Worm (Caenorhabditis elegans) whole organism, L3 larva: Measurements from ENCODE around the gene mdt-19.

Experiments used
- R02D3.7 ChIP-seq: fragments of 150-350 bp; optimal IDR thresholded peaks from 2 replicates; lab custom pipeline; 2014; ENCODE audit warnings: missing biosample characterization, missing genetic modification characterization
- aly-2 ChIP-seq: fragments of 150-350 bp; optimal IDR thresholded peaks from 2 replicates; lab custom pipeline; 2014; ENCODE audit warnings: missing biosample characterization, missing genetic modification characterization
- ceh-16 ChIP-seq: sonication (generic microtip); optimal IDR thresholded peaks from 2 replicates; lab custom pipeline; 2017; ENCODE audit warnings: missing biosample characterization, missing genetic modification characterization
- ceh-28 ChIP-seq: fragments of 150-350 bp; optimal IDR thresholded peaks from 2 replicates; lab custom pipeline; 2014; ENCODE audit warnings: missing biosample characterization, missing genetic modification reagents, missing genetic modification characterization
- ceh-82 ChIP-seq: fragments of 150-350 bp; optimal IDR thresholded peaks from 2 replicates; lab custom pipeline; 2014; ENCODE audit warnings: missing biosample characterization, missing genetic modification characterization
- daf-12 ChIP-seq: fragments of 150-350 bp; optimal IDR thresholded peaks from 2 replicates; lab custom pipeline; 2014; ENCODE audit warnings: missing biosample characterization, missing genetic modification reagents, missing genetic modification characterization
- egl-27 ChIP-seq: sonication (generic microtip); optimal IDR thresholded peaks from 4 replicates; lab custom pipeline; 2017; ENCODE audit warnings: missing biosample characterization, missing genetic modification reagents, missing genetic modification characterization
- egl-5 ChIP-seq: fragments of 150-350 bp; optimal IDR thresholded peaks from 2 replicates; lab custom pipeline; 2017; ENCODE audit warnings: missing biosample characterization, missing genetic modification reagents, missing genetic modification characterization, inconsistent platforms
- elt-1 ChIP-seq: fragments of 150-350 bp; optimal IDR thresholded peaks from 2 replicates; lab custom pipeline; 2014; ENCODE audit warnings: missing biosample characterization, missing genetic modification characterization
- elt-2 ChIP-seq: sonication (generic microtip); optimal IDR thresholded peaks from 2 replicates; lab custom pipeline; 2016; ENCODE audit warnings: missing genetic modification reagents, mild to moderate bottlenecking, missing genetic modification characterization, missing compliant biosample characterization
- elt-3 ChIP-seq, 3 experiments: fragments of 150-350 bp in 1 of 3; sonication (generic microtip) in 2 of 3; optimal IDR thresholded peaks; 2 replicates in 2 of 3; 4 replicates in 1 of 3; lab custom pipeline; 2014 to 2017; ENCODE audit warnings: missing biosample characterization in 3 of 3, missing genetic modification characterization in 3 of 3
- eor-1 ChIP-seq, 2 experiments: fragments of 150-350 bp; optimal IDR thresholded peaks; 2 replicates each; lab custom pipeline; 2014 to 2018; ENCODE audit warnings: missing biosample characterization in 2 of 2, missing genetic modification characterization in 2 of 2
- fkh-10 ChIP-seq: sonication (generic microtip); optimal IDR thresholded peaks from 2 replicates; lab custom pipeline; 2017; ENCODE audit warnings: missing biosample characterization, missing genetic modification reagents, missing genetic modification characterization
- fkh-2 ChIP-seq: fragments of 150-350 bp; optimal IDR thresholded peaks from 2 replicates; lab custom pipeline; 2014; ENCODE audit warnings: missing biosample characterization, missing genetic modification reagents, missing genetic modification characterization
- fos-1 ChIP-seq: fragments of 150-350 bp; optimal IDR thresholded peaks from 2 replicates; lab custom pipeline; 2014; ENCODE audit warnings: missing biosample characterization, missing genetic modification characterization
- hmg-11 ChIP-seq: sonication (generic microtip); optimal IDR thresholded peaks from 2 replicates; lab custom pipeline; 2016; ENCODE audit warnings: missing genetic modification characterization, missing compliant biosample characterization
- jun-1 ChIP-seq: fragments of 150-350 bp; optimal IDR thresholded peaks from 2 replicates; lab custom pipeline; 2014; ENCODE audit warnings: missing biosample characterization, missing genetic modification reagents, missing genetic modification characterization
- lin-15B ChIP-seq: fragments of 150-350 bp; optimal IDR thresholded peaks from 2 replicates; lab custom pipeline; 2014; ENCODE audit warnings: missing biosample characterization, missing genetic modification characterization
- lin-39 ChIP-seq: fragments of 150-350 bp; optimal IDR thresholded peaks from 2 replicates; lab custom pipeline; 2018; ENCODE audit warnings: missing biosample characterization, missing genetic modification reagents, missing genetic modification characterization
- lsy-12 ChIP-seq: sonication (generic microtip); optimal IDR thresholded peaks from 2 replicates; lab custom pipeline; 2016; ENCODE audit warnings: mild to moderate bottlenecking, missing genetic modification characterization, missing compliant biosample characterization
- nfya-1 ChIP-seq: sonication (generic microtip); optimal IDR thresholded peaks from 2 replicates; lab custom pipeline; 2017; ENCODE audit warnings: missing genetic modification characterization, mild to moderate bottlenecking, missing compliant biosample characterization, antibody characterized with exemption, moderate library complexity; ENCODE audit not compliant: insufficient read depth
- nhr-12 ChIP-seq: fragments of 150-350 bp; optimal IDR thresholded peaks from 2 replicates; lab custom pipeline; 2014; ENCODE audit warnings: missing biosample characterization, missing genetic modification characterization
- nhr-23 ChIP-seq: fragments of 150-350 bp; optimal IDR thresholded peaks from 2 replicates; lab custom pipeline; 2014; ENCODE audit warnings: missing biosample characterization, missing genetic modification reagents, missing genetic modification characterization
- nhr-237 ChIP-seq: fragments of 150-350 bp; optimal IDR thresholded peaks from 2 replicates; lab custom pipeline; 2014; ENCODE audit warnings: missing biosample characterization, missing genetic modification characterization
- nhr-25 ChIP-seq: sonication (generic microtip); optimal IDR thresholded peaks from 2 replicates; lab custom pipeline; 2017; ENCODE audit warnings: missing biosample characterization, missing genetic modification characterization
- nhr-28 ChIP-seq: fragments of 150-350 bp; optimal IDR thresholded peaks from 2 replicates; lab custom pipeline; 2014; ENCODE audit warnings: missing biosample characterization, missing genetic modification characterization
- nhr-43 ChIP-seq: sonication (generic microtip); optimal IDR thresholded peaks from 2 replicates; lab custom pipeline; 2016; ENCODE audit warnings: mild to moderate bottlenecking, missing genetic modification characterization, missing compliant biosample characterization; ENCODE audit not compliant: poor library complexity, severe bottlenecking
- nhr-76 ChIP-seq: fragments of 150-350 bp; sonication (generic microtip); optimal IDR thresholded peaks from 5 replicates; lab custom pipeline; 2014; ENCODE audit warnings: missing biosample characterization, missing genetic modification characterization
- nhr-77 ChIP-seq: fragments of 150-350 bp; optimal IDR thresholded peaks from 2 replicates; lab custom pipeline; 2014; ENCODE audit warnings: missing biosample characterization, missing genetic modification characterization
- pha-4 ChIP-seq: fragments of 150-350 bp; optimal IDR thresholded peaks from 2 replicates; lab custom pipeline; 2014; ENCODE audit warnings: missing biosample characterization, missing genetic modification reagents, missing genetic modification characterization
- pqm-1 ChIP-seq: fragments of 150-350 bp; optimal IDR thresholded peaks from 2 replicates; lab custom pipeline; 2017; ENCODE audit warnings: missing biosample characterization, missing genetic modification characterization, inconsistent platforms
- sea-2 ChIP-seq: fragments of 150-350 bp; sonication (generic microtip); optimal IDR thresholded peaks from 4 replicates; lab custom pipeline; 2014; ENCODE audit warnings: missing biosample characterization, missing genetic modification reagents, missing genetic modification characterization
- skn-1 ChIP-seq: fragments of 150-350 bp; optimal IDR thresholded peaks from 2 replicates; lab custom pipeline; 2014; ENCODE audit warnings: missing biosample characterization, missing genetic modification characterization
- snpc-4 ChIP-seq: fragments of 150-350 bp; optimal IDR thresholded peaks from 2 replicates; lab custom pipeline; 2014; ENCODE audit warnings: missing biosample characterization, missing genetic modification characterization
- tbx-2 ChIP-seq: sonication (generic microtip); optimal IDR thresholded peaks from 2 replicates; lab custom pipeline; 2016; ENCODE audit warnings: mild to moderate bottlenecking, missing genetic modification characterization, missing compliant biosample characterization
- unc-39 ChIP-seq: sonication (generic microtip); optimal IDR thresholded peaks from 4 replicates; lab custom pipeline; 2017; ENCODE audit warnings: missing biosample characterization, missing genetic modification characterization
- unc-62 ChIP-seq: fragments of 150-350 bp; sonication (generic microtip); optimal IDR thresholded peaks from 4 replicates; lab custom pipeline; 2014; ENCODE audit warnings: missing biosample characterization, missing genetic modification reagents, missing genetic modification characterization
- zag-1 ChIP-seq: fragments of 150-350 bp; optimal IDR thresholded peaks from 2 replicates; lab custom pipeline; 2014; ENCODE audit warnings: missing biosample characterization, missing genetic modification characterization
- ztf-11 ChIP-seq: fragments of 150-350 bp; optimal IDR thresholded peaks from 2 replicates; lab custom pipeline; 2014; ENCODE audit warnings: missing biosample characterization, missing genetic modification characterization

The mdt-19 gene

DNA sequence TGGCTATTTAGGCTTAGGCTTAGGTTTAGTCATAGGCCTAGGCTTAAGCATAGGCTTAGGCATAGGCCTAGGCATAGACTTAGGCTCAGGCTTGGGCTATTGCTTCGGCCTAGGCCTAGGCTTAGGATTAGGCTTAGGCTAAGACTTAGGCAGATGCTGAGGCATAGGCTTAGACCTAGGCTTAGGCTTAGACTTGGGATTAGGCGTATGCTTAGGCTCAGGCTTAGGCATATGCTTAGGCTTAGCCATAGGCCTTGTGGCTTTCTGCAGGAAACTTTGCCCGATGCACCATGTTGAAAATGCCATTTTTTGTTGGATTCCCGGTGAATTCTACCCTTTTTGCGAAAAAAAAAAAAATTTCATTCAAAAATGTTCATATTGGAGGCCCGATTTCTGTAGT is 19.9 kb upstream of the mdt-19 start:
- no peak for TF ChIP-seq R02D3.7 (tag; lab: Kevin White, UChicago)

DNA sequence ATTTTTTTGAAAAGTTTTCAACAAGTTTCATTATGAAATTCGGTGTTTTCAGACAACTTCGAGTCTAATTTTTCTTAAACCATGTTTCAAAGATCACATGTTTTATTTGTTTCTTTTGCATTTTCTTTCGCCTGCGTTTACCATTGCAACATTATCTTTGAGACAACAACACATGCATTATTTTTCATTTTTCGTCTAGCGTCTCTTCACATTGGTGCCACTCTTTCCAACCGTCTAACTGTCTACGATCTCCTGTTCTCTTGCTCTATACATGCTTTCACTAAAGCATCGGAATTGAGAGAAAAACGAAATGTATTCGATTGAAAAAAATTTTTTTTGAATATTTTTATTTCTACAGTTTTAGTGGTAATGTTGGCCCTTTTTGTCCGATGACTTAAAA is 19.3 kb upstream of the mdt-19 start:
- TF ChIP-seq nhr-23 (peak; percentile 7), pqm-1 (tag; lab: Kevin White, UChicago) (peak; percentile 27), hmg-11 (tag; lab: Kevin White, UChicago) (peak; percentile 81), elt-1 (tag; lab: Kevin White, UChicago) (no peak), pha-4 (tag; lab: Kevin White, UChicago) (peak; percentile 60), ceh-16 (tag; lab: Kevin White, UChicago) (no peak), nhr-12 (tag; lab: Kevin White, UChicago) (no peak), nhr-43 (tag; lab: Kevin White, UChicago) (peak; percentile 19), elt-2 (peak; percentile 53), ceh-28 (peak; percentile 8), nfya-1 (peak; percentile 84), fos-1 (tag; lab: Kevin White, UChicago) (no peak), R02D3.7 (tag; lab: Kevin White, UChicago) (peak; percentile 21), egl-5 (peak; percentile 51)

- TF ChIP-seq nhr-28 (tag; lab: Kevin White, UChicago) (no peak), lin-15B (tag; lab: Kevin White, UChicago) (no peak), snpc-4 (tag; lab: Kevin White, UChicago) (no peak), elt-3 (tag; optimal IDR thresholded peaks at IDR 0.05; lab: Kevin White, UChicago) (no peak), fkh-2 (tag; lab: Kevin White, UChicago) (no peak), unc-39 (tag; lab: Kevin White, UChicago) (no peak)
Measured at ce11 chrIII:2578993-2579392, 18.9 kb upstream of the mdt-19 start, which contains the start of gene Y71H2B.8. Gene Y71H2B.8 (plus strand): TSS chrIII:2579293.

DNA sequence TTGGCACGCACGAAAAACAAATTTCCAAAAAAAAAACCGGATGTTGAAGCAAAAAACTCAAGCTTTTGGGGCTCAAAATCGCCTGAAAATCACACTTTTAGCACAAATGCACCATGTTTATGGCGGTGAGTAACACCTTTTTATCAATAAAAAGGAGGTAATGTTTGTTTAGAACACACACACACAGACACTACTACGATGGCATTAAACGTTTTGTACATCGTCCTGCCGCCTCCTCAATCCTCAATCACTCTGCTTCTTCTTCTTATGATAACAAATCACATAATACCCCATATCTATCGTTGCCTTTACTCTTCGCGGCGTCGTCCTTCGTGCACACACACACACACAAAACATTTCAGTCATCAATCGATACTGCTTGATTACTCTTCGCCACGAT is 11.7 kb upstream of the mdt-19 start, which contains the start of gene gpa-17:
Gene gpa-17 (plus strand): TSS at position 363 of the 400 bp plus-strand sequence.
- TF ChIP-seq pha-4 (tag; lab: Kevin White, UChicago) (peak; percentile 44), egl-5 (no peak), nhr-12 (tag; lab: Kevin White, UChicago) (no peak), ceh-16 (tag; lab: Kevin White, UChicago) (no peak), aly-2 (tag; lab: Kevin White, UChicago) (no peak), lsy-12 (no peak), egl-27 (tag; lab: Kevin White, UChicago) (no peak), elt-2 (peak; percentile 77), eor-1 (tag; optimal IDR thresholded peaks at IDR 0.05; lab: Kevin White, UChicago) (no peak), ceh-82 (no peak), fkh-10 (GFP tag; lab: Kevin White, UChicago) (no peak), daf-12 (tag; lab: Kevin White, UChicago) (no peak), unc-62 (GFP tag; lab: Kevin White, UChicago) (no peak), tbx-2 (tag; lab: Kevin White, UChicago) (no peak), pqm-1 (tag; lab: Kevin White, UChicago) (peak; percentile 25), jun-1 (no peak), R02D3.7 (tag; lab: Kevin White, UChicago) (no peak), unc-39 (tag; lab: Kevin White, UChicago) (no peak), elt-3 (tag; optimal IDR thresholded peaks at IDR 0.05; lab: Kevin White, UChicago) (no peak), ceh-28 (peak; percentile 22), fos-1 (tag; lab: Kevin White, UChicago) (no peak), ztf-11 (no peak), nhr-237 (tag; lab: Kevin White, UChicago) (no peak), fkh-2 (tag; lab: Kevin White, UChicago) (no peak)

- no peak for TF ChIP-seq daf-12 (tag; lab: Kevin White, UChicago)
- TF ChIP-seq nfya-1 = peak; percentile 94
- peak; percentile 96 for TF ChIP-seq nhr-23
- no peak for TF ChIP-seq elt-3 (tag; optimal IDR thresholded peaks at IDR 0.05; lab: Kevin White, UChicago)
- TF ChIP-seq nhr-25 (tag; lab: Kevin White, UChicago) = peak; percentile 61
- peak; percentile 92 for TF ChIP-seq fkh-10 (GFP tag; lab: Kevin White, UChicago)
- no peak for TF ChIP-seq unc-39 (tag; lab: Kevin White, UChicago)
- no peak for TF ChIP-seq nhr-237 (tag; lab: Kevin White, UChicago)
- no peak for TF ChIP-seq eor-1 (tag; optimal IDR thresholded peaks at IDR 0.05; lab: Kevin White, UChicago)
- peak; percentile 9 for TF ChIP-seq aly-2 (tag; lab: Kevin White, UChicago)
- TF ChIP-seq jun-1 = peak; percentile 28
- TF ChIP-seq hmg-11 (tag; lab: Kevin White, UChicago) = peak; percentile 96
- peak; percentile 93 for TF ChIP-seq tbx-2 (tag; lab: Kevin White, UChicago)
- TF ChIP-seq sea-2 (GFP tag; lab: Kevin White, UChicago) = peak; percentile 90
- peak; percentile 77 for TF ChIP-seq ceh-82
- peak; percentile 5 for TF ChIP-seq nhr-76
- TF ChIP-seq nhr-12 (tag; lab: Kevin White, UChicago) = no peak
- TF ChIP-seq elt-1 (tag; lab: Kevin White, UChicago) = peak; percentile 42
- TF ChIP-seq nhr-28 (tag; lab: Kevin White, UChicago) = no peak
- peak; percentile 12 for TF ChIP-seq skn-1
- peak; percentile 62 for TF ChIP-seq nhr-77 (tag; lab: Kevin White, UChicago)
- peak; percentile 51 for TF ChIP-seq elt-2
- TF ChIP-seq ceh-28 = peak; percentile 86
- TF ChIP-seq lin-39 (tag; lab: Kevin White, UChicago) = peak; percentile 83
- peak; percentile 37 for TF ChIP-seq pqm-1 (tag; lab: Kevin White, UChicago)
- TF ChIP-seq egl-5 = peak; percentile 88
- peak; percentile 96 for TF ChIP-seq pha-4 (tag; lab: Kevin White, UChicago)
- TF ChIP-seq snpc-4 (tag; lab: Kevin White, UChicago) = peak; percentile 85
- TF ChIP-seq zag-1 = no peak
- peak; percentile 86 for TF ChIP-seq R02D3.7 (tag; lab: Kevin White, UChicago)
Measured at ce11 chrIII:2596984-2597454, 834 bp upstream of the mdt-19 start, which contains the start of gene apb-1. Gene apb-1 (minus strand): TSS chrIII:2597034.
